Fruit fly (Drosophila melanogaster): ENCODE data around the gene CG13996.

dm6 chr2L:6051212-6051621 is 30.6 kb downstream of the CG13996 start:
- peak; percentile 97 for TF ChIP-seq Ets98B (GFP tag; IDR thresholded peaks at IDR 0.05)
- TF ChIP-seq CG17806 (tag; optimal IDR thresholded peaks at IDR 0.05): peak; percentile 93
- TF ChIP-seq CG34367 (tag; optimal IDR thresholded peaks at IDR 0.05): peak; percentile 94
- TF ChIP-seq CG15710 (tag; optimal IDR thresholded peaks at IDR 0.05): peak; percentile 94
- TF ChIP-seq CG9948 (tag; optimal IDR thresholded peaks at IDR 0.05): peak; percentile 90
- TF ChIP-seq EcR (GFP tag; optimal IDR thresholded peaks at IDR 0.05): peak; percentile 72
- TF ChIP-seq CG32121 (GFP tag; IDR thresholded peaks at IDR 0.05): peak; percentile 95

All from whole organism, pupa.